Worm (Caenorhabditis elegans) whole organism, mixed stage, embryonic: ENCODE data around the gene pin-2.
A peak's percentile ranks its signal among the peaks of the same experiment; 100 is the strongest.

Source experiments
- blmp-1 ChIP-seq: fragments of 150-350 bp; optimal IDR thresholded peaks from 2 replicates; lab custom pipeline; 2014; ENCODE audit warnings: missing biosample characterization, missing genetic modification characterization
- ces-1 ChIP-seq: fragments of 150-350 bp; optimal IDR thresholded peaks from 2 replicates; lab custom pipeline; 2014; ENCODE audit warnings: missing biosample characterization, missing genetic modification reagents, missing genetic modification characterization
- lsy-2 ChIP-seq: fragments of 150-350 bp; optimal IDR thresholded peaks from 2 replicates; lab custom pipeline; 2014; ENCODE audit warnings: missing biosample characterization, missing genetic modification characterization
- nhr-12 ChIP-seq: fragments of 150-350 bp; optimal IDR thresholded peaks from 2 replicates; lab custom pipeline; 2014; ENCODE audit warnings: missing biosample characterization, missing genetic modification characterization
- nhr-28 ChIP-seq: fragments of 150-350 bp; optimal IDR thresholded peaks from 2 replicates; lab custom pipeline; 2014; ENCODE audit warnings: missing biosample characterization, missing genetic modification characterization
- pha-4 ChIP-seq: fragments of 150-350 bp; optimal IDR thresholded peaks from 2 replicates; lab custom pipeline; 2018; ENCODE audit warnings: missing biosample characterization, missing genetic modification reagents, missing genetic modification characterization
- snpc-4 ChIP-seq: fragments of 150-350 bp; optimal IDR thresholded peaks from 2 replicates; lab custom pipeline; 2014; ENCODE audit warnings: missing biosample characterization, missing genetic modification characterization
- unc-62 ChIP-seq: fragments of 150-350 bp; optimal IDR thresholded peaks from 2 replicates; lab custom pipeline; 2014; ENCODE audit warnings: missing biosample characterization, missing genetic modification reagents, missing genetic modification characterization
- zip-8 ChIP-seq: fragments of 150-350 bp; optimal IDR thresholded peaks from 2 replicates; lab custom pipeline; 2014; ENCODE audit warnings: missing biosample characterization, missing genetic modification characterization

- no peak for TF ChIP-seq nhr-12
- TF ChIP-seq lsy-2, result no peak
- no peak for TF ChIP-seq blmp-1
- peak; percentile 45 for TF ChIP-seq ces-1 (GFP tag; lab: Kevin White, UChicago)
- no peak for TF ChIP-seq snpc-4 (tag; lab: Kevin White, UChicago)
- no peak for TF ChIP-seq nhr-28 (tag; lab: Kevin White, UChicago)
- TF ChIP-seq zip-8 (tag; lab: Kevin White, UChicago), result peak; percentile 0
- TF ChIP-seq pha-4 (tag; lab: Kevin White, UChicago), result no peak
- TF ChIP-seq unc-62 (GFP tag; lab: Kevin White, UChicago), result no peak
Measured at ce11 chrIV:12813822-12814221, 20.2 kb downstream of the pin-2 start.
